Fruit fly (Drosophila melanogaster): ENCODE measurements around the gene Notum.

Gene Notum

DNA sequence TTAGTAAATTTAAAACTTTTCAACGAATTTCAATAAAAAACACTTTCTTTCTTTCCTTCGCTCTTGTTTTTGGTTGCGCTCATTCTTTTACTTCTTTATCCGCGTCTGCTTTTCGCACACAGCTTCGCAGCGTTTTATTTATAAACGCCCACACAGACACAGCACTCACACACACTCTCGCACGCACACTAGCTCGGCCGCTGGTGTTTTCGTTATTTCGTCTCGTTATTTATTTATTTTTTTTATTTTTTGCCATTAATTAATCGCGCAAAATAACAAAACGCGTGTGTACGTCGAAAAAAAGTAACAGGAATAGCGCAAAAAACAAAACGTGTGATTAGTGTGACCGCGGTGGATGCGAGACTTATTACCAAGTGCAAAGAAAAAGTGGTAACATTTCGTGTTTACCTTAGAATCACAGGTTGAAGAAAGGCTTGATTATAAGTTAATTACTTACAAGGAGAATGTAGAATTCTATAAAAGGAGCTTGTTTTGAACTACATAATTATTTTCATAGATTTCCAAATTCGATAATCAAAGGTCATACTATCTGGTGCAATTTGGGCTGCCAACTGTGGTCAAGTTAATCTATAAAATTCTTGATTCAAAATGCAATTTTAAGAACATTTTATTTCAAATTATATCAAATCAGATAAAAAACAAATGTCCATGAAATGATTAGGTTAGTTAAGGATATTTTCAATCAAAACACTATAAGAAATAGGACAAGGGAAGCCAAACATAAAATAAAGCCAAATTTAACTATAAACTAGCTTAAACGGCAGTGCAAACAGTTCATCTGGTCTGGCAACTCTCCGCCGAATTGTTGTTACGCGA, 18.7 kb upstream of the Notum start, which contains the start of the genes hzg and mRpS31:
Gene hzg (minus strand): TSS at position 336 of the 837 bp plus-strand sequence.
Gene mRpS31 (plus strand): TSS at position 793 of the 837 bp plus-strand sequence.
- TF ChIP-seq CG14711 (tag; optimal IDR thresholded peaks at IDR 0.05) (peak; percentile 49), CG11617 (GFP tag; optimal IDR thresholded peaks at IDR 0.05) (peak; percentile 44), CG1620 (GFP tag; optimal IDR thresholded peaks at IDR 0.05) (peak; percentile 26), cic (GFP tag; optimal IDR thresholded peaks at IDR 0.05) (peak; percentile 68), ovo (GFP tag; optimal IDR thresholded peaks at IDR 0.05) (peak; percentile 35), tj (GFP tag; optimal IDR thresholded peaks at IDR 0.05) (peak; percentile 39), CG7101 (tag; optimal IDR thresholded peaks at IDR 0.05) (peak; percentile 69), Mnt (GFP tag; optimal IDR thresholded peaks at IDR 0.05) (peak; percentile 62), Clk (GFP tag; optimal IDR thresholded peaks at IDR 0.05) (no peak), CG7045 (GFP tag; optimal IDR thresholded peaks at IDR 0.05) (peak; percentile 25), cnc (optimal IDR thresholded peaks at IDR 0.05) (no peak), toe (GFP tag; optimal IDR thresholded peaks at IDR 0.05) (peak; percentile 57), Crg-1 (GFP tag; optimal IDR thresholded peaks at IDR 0.05) (no peak), Hr96 (GFP tag; optimal IDR thresholded peaks at IDR 0.05) (peak; percentile 22), CG5204 (GFP tag; optimal IDR thresholded peaks at IDR 0.05) (no peak), CG12768 (GFP tag; optimal IDR thresholded peaks at IDR 0.05) (peak; percentile 71), kay (GFP tag; ENCODE audit: borderline replicate concordance) (no peak), CG33017 (tag; optimal IDR thresholded peaks at IDR 0.05) (peak; percentile 15), bab1 (GFP tag; optimal IDR thresholded peaks at IDR 0.05) (peak; percentile 45), pad (GFP tag; optimal IDR thresholded peaks at IDR 0.05) (no peak)

- TF ChIP-seq CG33017 (tag; optimal IDR thresholded peaks at IDR 0.05), result no peak
- TF ChIP-seq cic (GFP tag; optimal IDR thresholded peaks at IDR 0.05), result peak; percentile 60
Observed at dm6 chr3L:16010176-16010575, 13.1 kb upstream of the Notum start.

DNA sequence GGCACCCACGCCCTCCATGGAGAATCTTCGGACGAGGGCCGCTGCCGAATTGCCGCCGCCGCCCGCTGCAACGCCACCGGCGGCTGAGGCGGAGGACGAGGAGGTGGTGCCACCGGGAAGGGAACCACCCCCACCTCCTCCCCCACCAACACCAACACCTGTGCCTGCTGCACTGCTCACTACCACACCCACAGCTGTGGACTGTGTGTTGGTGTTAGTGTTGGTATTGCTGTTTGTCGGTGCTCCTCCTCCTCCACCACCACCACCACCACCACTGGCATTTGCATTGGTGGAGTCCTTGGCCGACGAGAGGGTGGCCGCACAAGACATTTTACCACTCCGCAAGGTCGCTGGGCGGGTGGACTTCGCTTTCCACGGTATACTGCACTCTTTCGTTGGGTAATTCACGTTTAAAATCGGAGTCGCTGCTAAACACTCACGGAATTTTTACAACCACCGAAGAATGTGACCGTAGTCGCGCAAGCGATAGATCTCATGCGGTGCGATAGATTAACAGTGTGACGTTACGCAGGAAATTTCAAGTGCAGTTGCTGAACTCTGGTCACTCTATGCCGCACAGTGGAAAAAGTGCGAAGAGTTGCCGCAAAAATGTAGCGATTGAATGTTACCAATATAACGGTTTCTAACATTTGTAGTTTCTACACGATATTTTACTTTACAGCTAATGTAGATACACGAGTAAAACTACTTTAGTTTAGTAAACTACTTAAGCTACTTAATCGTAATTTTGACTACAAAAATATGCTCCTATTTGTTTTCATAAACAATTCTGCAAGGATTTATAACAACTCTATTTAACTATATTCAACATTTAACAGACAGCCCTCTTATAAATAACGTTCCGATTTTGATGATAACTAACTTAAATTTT, 11.7 kb upstream of the Notum start, which contains the start of gene mib1:
Gene mib1 (minus strand): TSS at position 494 of the 892 bp plus-strand sequence.
- TF ChIP-seq ovo (GFP tag; optimal IDR thresholded peaks at IDR 0.05), result peak; percentile 44
- TF ChIP-seq kay (GFP tag; ENCODE audit: borderline replicate concordance), result no peak
- peak; percentile 76 for TF ChIP-seq cic (GFP tag; optimal IDR thresholded peaks at IDR 0.05)
- TF ChIP-seq CG33017 (tag; optimal IDR thresholded peaks at IDR 0.05), result no peak
- TF ChIP-seq bab1 (GFP tag; optimal IDR thresholded peaks at IDR 0.05), result peak; percentile 71
- TF ChIP-seq Hr96 (GFP tag; optimal IDR thresholded peaks at IDR 0.05), result peak; percentile 31
- no peak for TF ChIP-seq toe (GFP tag; optimal IDR thresholded peaks at IDR 0.05)
- no peak for TF ChIP-seq CG7045 (GFP tag; optimal IDR thresholded peaks at IDR 0.05)
- peak; percentile 31 for TF ChIP-seq CG12768 (GFP tag; optimal IDR thresholded peaks at IDR 0.05)
- no peak for TF ChIP-seq CG1620 (GFP tag; optimal IDR thresholded peaks at IDR 0.05)
- peak; percentile 5 for TF ChIP-seq CG11617 (GFP tag; optimal IDR thresholded peaks at IDR 0.05)
- TF ChIP-seq Clk (GFP tag; optimal IDR thresholded peaks at IDR 0.05), result no peak
- TF ChIP-seq Crg-1 (GFP tag; optimal IDR thresholded peaks at IDR 0.05), result no peak
- no peak for TF ChIP-seq cnc (optimal IDR thresholded peaks at IDR 0.05)
- peak; percentile 40 for TF ChIP-seq CG14711 (tag; optimal IDR thresholded peaks at IDR 0.05)
- peak; percentile 30 for TF ChIP-seq Mnt (GFP tag; optimal IDR thresholded peaks at IDR 0.05)
- TF ChIP-seq tj (GFP tag; optimal IDR thresholded peaks at IDR 0.05), result peak; percentile 22
- peak; percentile 53 for TF ChIP-seq pad (GFP tag; optimal IDR thresholded peaks at IDR 0.05)
- TF ChIP-seq CG7101 (tag; optimal IDR thresholded peaks at IDR 0.05), result peak; percentile 29
- TF ChIP-seq CG5204 (GFP tag; optimal IDR thresholded peaks at IDR 0.05), result no peak

- TF ChIP-seq tj (GFP tag; optimal IDR thresholded peaks at IDR 0.05) (no peak), CG7045 (GFP tag; optimal IDR thresholded peaks at IDR 0.05) (no peak), bab1 (GFP tag; optimal IDR thresholded peaks at IDR 0.05) (no peak), Crg-1 (GFP tag; optimal IDR thresholded peaks at IDR 0.05) (no peak), ovo (GFP tag; optimal IDR thresholded peaks at IDR 0.05) (no peak), CG7101 (tag; optimal IDR thresholded peaks at IDR 0.05) (no peak), Clk (GFP tag; optimal IDR thresholded peaks at IDR 0.05) (no peak), toe (GFP tag; optimal IDR thresholded peaks at IDR 0.05) (no peak), CG33017 (tag; optimal IDR thresholded peaks at IDR 0.05) (no peak), Hr96 (GFP tag; optimal IDR thresholded peaks at IDR 0.05) (no peak), CG14711 (tag; optimal IDR thresholded peaks at IDR 0.05) (no peak), CG12768 (GFP tag; optimal IDR thresholded peaks at IDR 0.05) (no peak), cnc (optimal IDR thresholded peaks at IDR 0.05) (no peak), kay (GFP tag; ENCODE audit: borderline replicate concordance) (no peak), cic (GFP tag; optimal IDR thresholded peaks at IDR 0.05) (no peak), CG11617 (GFP tag; optimal IDR thresholded peaks at IDR 0.05) (no peak), Mnt (GFP tag; optimal IDR thresholded peaks at IDR 0.05) (no peak), CG1620 (GFP tag; optimal IDR thresholded peaks at IDR 0.05) (no peak), pad (GFP tag; optimal IDR thresholded peaks at IDR 0.05) (no peak)
Observed at dm6 chr3L:16012315-16012950, 10.8 kb upstream of the Notum start.
